Worm (Caenorhabditis elegans) whole organism, L1 larva: ENCODE results near the gene dars-2.

ENCODE experiments used
- Y116A8C.19 ChIP-seq: sonication (generic microtip); optimal IDR thresholded peaks from 2 replicates; lab custom pipeline; 2016; ENCODE audit warnings: missing compliant biosample characterization, missing genetic modification characterization, borderline replicate concordance
- ama-1 ChIP-seq: fragments of 150-350 bp; optimal IDR thresholded peaks from 2 replicates; lab custom pipeline; 2014
- blmp-1 ChIP-seq: fragments of 150-350 bp; optimal IDR thresholded peaks from 2 replicates; lab custom pipeline; 2014; ENCODE audit warnings: missing biosample characterization, missing genetic modification characterization
- ceh-8 ChIP-seq: fragments of 200-800 bp; sonication (Bioruptor generic); optimal IDR thresholded peaks from 2 replicates; lab custom pipeline; 2018; ENCODE audit warnings: mild to moderate bottlenecking, missing genetic modification characterization, moderate library complexity, missing compliant biosample characterization
- ceh-82 ChIP-seq, 3 experiments: fragments of 150-350 bp in 1 of 3; sonication (generic microtip) in 2 of 3; optimal IDR thresholded peaks; 2 replicates each; lab custom pipeline; 2014 to 2017; ENCODE audit warnings: missing biosample characterization in 3 of 3, missing genetic modification characterization in 3 of 3
- ceh-90 ChIP-seq: sonication (generic microtip); optimal IDR thresholded peaks from 2 replicates; lab custom pipeline; 2016; ENCODE audit warnings: missing genetic modification characterization, missing compliant biosample characterization
- ces-1 ChIP-seq: fragments of 150-350 bp; optimal IDR thresholded peaks from 2 replicates; lab custom pipeline; 2014; ENCODE audit warnings: missing biosample characterization, missing genetic modification reagents, missing genetic modification characterization
- dpl-1 ChIP-seq, 3 experiments: fragments of 150-350 bp in 2 of 3; sonication (generic microtip) in 1 of 3; optimal IDR thresholded peaks; 2 replicates each; lab custom pipeline; 2014 to 2017; ENCODE audit warnings: missing biosample characterization in 3 of 3, missing genetic modification characterization in 3 of 3, missing genetic modification reagents in 3 of 3
- dsc-1 ChIP-seq: sonication (generic microtip); optimal IDR thresholded peaks from 2 replicates; lab custom pipeline; 2016; ENCODE audit warnings: mild to moderate bottlenecking, missing genetic modification characterization, missing compliant biosample characterization
- efl-1 ChIP-seq, 4 experiments: fragments of 150-350 bp; optimal IDR thresholded peaks in 3 of 4; peaks in 1 of 4; 1 replicate in 1 of 4; 2 replicates in 3 of 4; lab custom pipeline; 2014; ENCODE audit warnings: missing biosample characterization in 2 of 4, missing genetic modification characterization in 2 of 4, missing genetic modification reagents in 2 of 4
- efl-3 ChIP-seq: fragments of 200-800 bp; sonication (Bioruptor generic); optimal IDR thresholded peaks from 2 replicates; lab custom pipeline; 2018; ENCODE audit warnings: mild to moderate bottlenecking, missing genetic modification characterization, missing compliant biosample characterization
- elt-2 ChIP-seq: sonication (generic microtip); optimal IDR thresholded peaks from 2 replicates; lab custom pipeline; 2016; ENCODE audit warnings: missing genetic modification characterization, mild to moderate bottlenecking, inconsistent platforms, missing compliant biosample characterization, missing genetic modification reagents
- fkh-10 ChIP-seq: sonication (generic microtip); optimal IDR thresholded peaks from 2 replicates; lab custom pipeline; 2017; ENCODE audit warnings: missing biosample characterization, missing genetic modification reagents, missing genetic modification characterization
- fkh-8 ChIP-seq: sonication (generic microtip); optimal IDR thresholded peaks from 2 replicates; lab custom pipeline; 2016; ENCODE audit warnings: mild to moderate bottlenecking, missing genetic modification characterization, missing compliant biosample characterization
- hlh-4 ChIP-seq: sonication (generic microtip); optimal IDR thresholded peaks from 2 replicates; lab custom pipeline; 2016; ENCODE audit warnings: mild to moderate bottlenecking, missing genetic modification characterization, missing compliant biosample characterization
- hpl-2 ChIP-seq: fragments of 150-350 bp; optimal IDR thresholded peaks from 2 replicates; lab custom pipeline; 2014; ENCODE audit warnings: missing biosample characterization, missing genetic modification reagents, missing genetic modification characterization
- irx-1 ChIP-seq: sonication (generic microtip); optimal IDR thresholded peaks from 2 replicates; lab custom pipeline; 2016; ENCODE audit warnings: missing genetic modification characterization, missing compliant biosample characterization
- isw-1 ChIP-seq: fragments of 200-800 bp; sonication (Bioruptor generic); IDR thresholded peaks from 2 replicates; pipeline ENCODE4 v1.3.6; 2022; ENCODE audit warnings: missing genetic modification characterization, missing compliant biosample characterization
- jun-1 ChIP-seq: fragments of 150-350 bp; optimal IDR thresholded peaks from 2 replicates; lab custom pipeline; 2014; ENCODE audit warnings: missing biosample characterization, missing genetic modification reagents, missing genetic modification characterization
- lin-13 ChIP-seq: fragments of 150-350 bp; optimal IDR thresholded peaks from 2 replicates; lab custom pipeline; 2014; ENCODE audit warnings: missing biosample characterization, missing genetic modification reagents, missing genetic modification characterization
- lin-14 ChIP-seq: fragments of 200-800 bp; sonication (Bioruptor generic); optimal IDR thresholded peaks from 2 replicates; lab custom pipeline; 2018; ENCODE audit warnings: mild to moderate bottlenecking, missing genetic modification characterization, moderate library complexity, missing compliant biosample characterization
- lin-35 ChIP-seq, 2 experiments: fragments of 150-350 bp; optimal IDR thresholded peaks; 2 replicates each; lab custom pipeline; 2014; ENCODE audit warnings: missing biosample characterization in 2 of 2, missing genetic modification characterization in 2 of 2, missing genetic modification reagents in 2 of 2
- lir-3 ChIP-seq: sonication (generic microtip); optimal IDR thresholded peaks from 2 replicates; lab custom pipeline; 2016; ENCODE audit warnings: mild to moderate bottlenecking, missing genetic modification characterization, moderate library complexity, missing compliant biosample characterization; ENCODE audit not compliant: poor library complexity
- mdl-1 ChIP-seq, 2 experiments: fragments of 150-350 bp; optimal IDR thresholded peaks; 2 replicates each; lab custom pipeline; 2014 to 2017; ENCODE audit warnings: missing biosample characterization in 2 of 2, missing genetic modification characterization in 2 of 2, inconsistent platforms in 1 of 2
- mep-1 ChIP-seq: fragments of 150-350 bp; optimal IDR thresholded peaks from 2 replicates; lab custom pipeline; 2014; ENCODE audit warnings: missing biosample characterization, missing genetic modification characterization
- nhr-12 ChIP-seq: sonication (generic microtip); optimal IDR thresholded peaks from 2 replicates; lab custom pipeline; 2017; ENCODE audit warnings: missing biosample characterization, missing genetic modification characterization
- nhr-20 ChIP-seq: sonication (generic microtip); optimal IDR thresholded peaks from 2 replicates; lab custom pipeline; 2016; ENCODE audit warnings: mild to moderate bottlenecking, missing genetic modification characterization, missing compliant biosample characterization
- nhr-47 ChIP-seq: sonication (generic microtip); optimal IDR thresholded peaks from 2 replicates; lab custom pipeline; 2016; ENCODE audit warnings: mild to moderate bottlenecking, missing genetic modification characterization, moderate library complexity, missing compliant biosample characterization
- nhr-71 ChIP-seq: sonication (generic microtip); optimal IDR thresholded peaks from 2 replicates; lab custom pipeline; 2016; ENCODE audit warnings: mild to moderate bottlenecking, missing genetic modification characterization, moderate library complexity, missing compliant biosample characterization
- nhr-76 ChIP-seq: sonication (generic microtip); optimal IDR thresholded peaks from 2 replicates; lab custom pipeline; 2017; ENCODE audit warnings: missing biosample characterization, missing genetic modification characterization
- nhr-77 ChIP-seq: fragments of 150-350 bp; optimal IDR thresholded peaks from 2 replicates; lab custom pipeline; 2014; ENCODE audit warnings: missing biosample characterization, missing genetic modification characterization
- nhr-85 ChIP-seq: sonication (generic microtip); peaks from one replicate; lab custom pipeline; 2016; ENCODE audit warnings: missing genetic modification characterization, inconsistent platforms, missing compliant biosample characterization
- pag-3 ChIP-seq: sonication (generic microtip); optimal IDR thresholded peaks from 2 replicates; lab custom pipeline; 2017; ENCODE audit warnings: missing genetic modification characterization, mild to moderate bottlenecking, missing compliant biosample characterization, antibody characterized with exemption, borderline replicate concordance; ENCODE audit not compliant: insufficient read depth
- pax-3 ChIP-seq: fragments of 200-800 bp; sonication (Bioruptor generic); optimal IDR thresholded peaks from 2 replicates; lab custom pipeline; 2018; ENCODE audit warnings: mild to moderate bottlenecking, missing genetic modification characterization, moderate library complexity, missing compliant biosample characterization
- skn-1 ChIP-seq: fragments of 150-350 bp; optimal IDR thresholded peaks from 2 replicates; lab custom pipeline; 2014; ENCODE audit warnings: missing biosample characterization, missing genetic modification characterization
- snu-23 ChIP-seq: sonication (generic microtip); optimal IDR thresholded peaks from 2 replicates; lab custom pipeline; 2016; ENCODE audit warnings: missing genetic modification characterization, missing compliant biosample characterization
- swsn-7 ChIP-seq: sonication (generic microtip); optimal IDR thresholded peaks from 2 replicates; lab custom pipeline; 2016; ENCODE audit warnings: missing genetic modification characterization, missing compliant biosample characterization
- unc-130 ChIP-seq: fragments of 150-350 bp; optimal IDR thresholded peaks from 2 replicates; lab custom pipeline; 2017; ENCODE audit warnings: missing biosample characterization, missing genetic modification characterization, inconsistent platforms
- unc-30 ChIP-seq: sonication (generic microtip); optimal IDR thresholded peaks from 2 replicates; lab custom pipeline; 2017; ENCODE audit warnings: missing biosample characterization, missing genetic modification characterization
- unc-86 ChIP-seq: sonication (generic microtip); optimal IDR thresholded peaks from 2 replicates; lab custom pipeline; 2016; ENCODE audit warnings: missing genetic modification characterization, missing compliant biosample characterization
- xbp-1 ChIP-seq: sonication (generic microtip); optimal IDR thresholded peaks from 2 replicates; lab custom pipeline; 2016; ENCODE audit warnings: missing genetic modification characterization, missing compliant biosample characterization
- zag-1 ChIP-seq: fragments of 150-350 bp; optimal IDR thresholded peaks from 2 replicates; lab custom pipeline; 2014; ENCODE audit warnings: missing biosample characterization, missing genetic modification characterization
- ztf-4 ChIP-seq: fragments of 150-350 bp; optimal IDR thresholded peaks from 2 replicates; lab custom pipeline; 2014; ENCODE audit warnings: missing biosample characterization, missing genetic modification characterization

dars-2 gene

ce11 chrV:12037889-12038288, 10.7 kb upstream of the dars-2 start:
- TF ChIP-seq unc-130 (tag; lab: Kevin White, UChicago) (no peak), ceh-8 (GFP tag; lab: Kevin White, UChicago) (peak; percentile 71), pag-3 (tag; lab: Kevin White, UChicago) (no peak), dsc-1 (tag; lab: Kevin White, UChicago) (peak; percentile 65), elt-2 (no peak), pax-3 (tag; lab: Kevin White, UChicago) (peak; percentile 79), ces-1 (no peak)

ce11 chrV:12038317-12038716, 10.2 kb upstream of the dars-2 start:
- TF ChIP-seq ceh-90 (tag; lab: Kevin White, UChicago), result no peak
- TF ChIP-seq unc-86, result peak; percentile 48
- peak; percentile 48 for TF ChIP-seq lin-14 (GFP tag; lab: Kevin White, UChicago)
- TF ChIP-seq lin-35 (GFP tag; optimal IDR thresholded peaks at IDR 0.05; lab: Kevin White, UChicago), result no peak
- TF ChIP-seq zag-1 (tag; lab: Kevin White, UChicago), result no peak
- TF ChIP-seq isw-1 (GFP tag; lab: Robert Waterston, UW), result peak; percentile 13; the same call in 1 of the 2 replicates
- no peak for TF ChIP-seq fkh-10
- no peak for TF ChIP-seq dsc-1 (tag; lab: Kevin White, UChicago)
- TF ChIP-seq mdl-1 (tag; optimal IDR thresholded peaks at IDR 0.05; lab: Kevin White, UChicago), result no peak
- TF ChIP-seq mep-1 (tag; lab: Kevin White, UChicago), result no peak
- TF ChIP-seq, all 84 proteins: peak for 3

ce11 chrV:12038783-12039182, 9.8 kb upstream of the dars-2 start:
- TF ChIP-seq ceh-82 (tag; optimal IDR thresholded peaks at IDR 0.05; lab: Kevin White, UChicago) (peak in 2 of 3 experiments; percentile 8 to 58), ama-1 (lab: Kevin White, UChicago) (peak; percentile 5), lin-14 (GFP tag; lab: Kevin White, UChicago) (peak; percentile 51), dpl-1 (GFP tag; optimal IDR thresholded peaks at IDR 0.05; lab: Kevin White, UChicago) (peak in 1 of 3 experiments; percentile 34), swsn-7 (tag; lab: Kevin White, UChicago) (peak; percentile 26), dsc-1 (tag; lab: Kevin White, UChicago) (peak; percentile 28), irx-1 (tag; lab: Kevin White, UChicago) (no peak), nhr-20 (tag; lab: Kevin White, UChicago) (peak; percentile 27), xbp-1 (tag; lab: Kevin White, UChicago) (peak; percentile 22), nhr-47 (tag; lab: Kevin White, UChicago) (peak; percentile 46), lin-35 (GFP tag; optimal IDR thresholded peaks at IDR 0.05; lab: Kevin White, UChicago) (peak in 1 of 2 experiments; percentile 54), ztf-4 (tag; lab: Kevin White, UChicago) (no peak), efl-3 (GFP tag; lab: Kevin White, UChicago) (no peak), ces-1 (no peak), nhr-85 (tag; lab: Kevin White, UChicago) (no peak), Y116A8C.19 (tag; lab: Kevin White, UChicago) (no peak), pax-3 (tag; lab: Kevin White, UChicago) (peak; percentile 31), snu-23 (peak; percentile 29), hlh-4 (tag; lab: Kevin White, UChicago) (no peak), fkh-8 (tag; lab: Kevin White, UChicago) (peak; percentile 12), hpl-2 (no peak), efl-1 (optimal IDR thresholded peaks at IDR 0.05; lab: Kevin White, UChicago) (no peak), efl-1 (GFP tag; optimal IDR thresholded peaks at IDR 0.05 in 1 of 2; lab: Kevin White, UChicago) (peak; percentile 18 to 58), unc-30 (tag; lab: Kevin White, UChicago) (no peak)

- no peak for TF ChIP-seq snu-23
- TF ChIP-seq dpl-1 (GFP tag; optimal IDR thresholded peaks at IDR 0.05; lab: Kevin White, UChicago), result no peak
- TF ChIP-seq lin-13 (GFP tag; lab: Kevin White, UChicago), result no peak
- TF ChIP-seq nhr-12 (tag; lab: Kevin White, UChicago), result no peak
- TF ChIP-seq nhr-71 (tag; lab: Kevin White, UChicago), result no peak
- no peak for TF ChIP-seq nhr-77 (tag; lab: Kevin White, UChicago)
- no peak for TF ChIP-seq skn-1 (tag; lab: Kevin White, UChicago)
- peak; percentile 28 for TF ChIP-seq blmp-1 (tag; lab: Kevin White, UChicago)
- no peak for TF ChIP-seq nhr-76
- peak; percentile 29 for TF ChIP-seq lin-14 (GFP tag; lab: Kevin White, UChicago)
- no peak for TF ChIP-seq jun-1 (tag; lab: Kevin White, UChicago)
- TF ChIP-seq lir-3 (tag; lab: Kevin White, UChicago), result no peak
- peak; percentile 34 for TF ChIP-seq nhr-85 (tag; lab: Kevin White, UChicago)
- TF ChIP-seq, all 84 proteins: peak for 3
Measured at ce11 chrV:12039755-12040154, 8.8 kb upstream of the dars-2 start.
